Worm (Caenorhabditis elegans) whole organism, young adult: ENCODE data around the gene nhr-202.

Experiments used
- B0019.2 ChIP-seq: fragments of 200-800 bp; sonication (Bioruptor generic); conservative IDR thresholded peaks from 2 replicates; pipeline ENCODE4 v1.3.6; 2022; ENCODE audit warnings: missing genetic modification reagents, missing genetic modification characterization, missing compliant biosample characterization
- D2030.7 ChIP-seq: fragments of 200-800 bp; sonication (Bioruptor generic); IDR thresholded peaks from 2 replicates; pipeline ENCODE4 v1.3.6; 2022; ENCODE audit warnings: missing genetic modification reagents, missing genetic modification characterization, missing compliant biosample characterization
- K11D2.4 ChIP-seq: fragments of 200-800 bp; sonication (Bioruptor generic); IDR thresholded peaks from 2 replicates; pipeline ENCODE4 v1.3.6; 2022; ENCODE audit warnings: missing genetic modification reagents, missing genetic modification characterization, missing compliant biosample characterization
- bed-1 ChIP-seq: fragments of 200-800 bp; sonication (Bioruptor generic); IDR thresholded peaks from 2 replicates; pipeline ENCODE4 v1.3.6; 2022; ENCODE audit warnings: missing genetic modification reagents, missing genetic modification characterization, missing compliant biosample characterization
- ceh-40 ChIP-seq: fragments of 200-800 bp; sonication (Bioruptor generic); IDR thresholded peaks from 2 replicates; pipeline ENCODE4 v1.3.6; 2022; ENCODE audit warnings: missing genetic modification characterization, missing compliant biosample characterization
- him-1 ChIP-seq: sonication (generic microtip); optimal IDR thresholded peaks from 2 replicates; lab custom pipeline; 2016; ENCODE audit warnings: missing genotype, missing genetic modification reagents, missing genetic modification characterization, missing compliant biosample characterization
- hrde-1 ChIP-seq: sonication (generic microtip); optimal IDR thresholded peaks from 2 replicates; lab custom pipeline; 2016; ENCODE audit warnings: missing genetic modification characterization, mild to moderate bottlenecking, missing compliant biosample characterization, moderate library complexity, missing genotype, missing genetic modification reagents, borderline replicate concordance
- pbrm-1 ChIP-seq: fragments of 200-800 bp; sonication (Bioruptor generic); IDR thresholded peaks from 2 replicates; pipeline ENCODE4 v1.3.6; 2022; ENCODE audit warnings: missing genetic modification reagents, missing genetic modification characterization, missing compliant biosample characterization
- snpc-4 ChIP-seq, 5 experiments: fragments of 150-350 bp in 1 of 5; sonication (generic microtip) in 4 of 5; optimal IDR thresholded peaks; 2 replicates each; lab custom pipeline; 2014 to 2018; ENCODE audit warnings: missing genetic modification characterization in 5 of 5, missing biosample characterization in 3 of 5, antibody characterized with exemption in 2 of 5, mild to moderate bottlenecking in 2 of 5, missing compliant biosample characterization in 2 of 5, missing genotype in 2 of 5, moderate library complexity in 2 of 5, missing genetic modification reagents in 1 of 5

- TF ChIP-seq pbrm-1 (GFP tag; lab: Robert Waterston, UW) = no peak
- TF ChIP-seq bed-1 (GFP tag; lab: Robert Waterston, UW) = no peak
- no peak for TF ChIP-seq hrde-1 (tag; lab: Kevin White, UChicago)
- TF ChIP-seq B0019.2 (GFP tag; lab: Robert Waterston, UW) = no peak
- TF ChIP-seq snpc-4 (GFP tag; optimal IDR thresholded peaks at IDR 0.05; lab: Kevin White, UChicago) = no peak
- no peak for TF ChIP-seq snpc-4 (tag; optimal IDR thresholded peaks at IDR 0.05; lab: Kevin White, UChicago)
- no peak for TF ChIP-seq him-1 (tag; lab: Kevin White, UChicago)
- TF ChIP-seq K11D2.4 (GFP tag; lab: Robert Waterston, UW) = no peak
- TF ChIP-seq D2030.7 (GFP tag; lab: Robert Waterston, UW) = no peak
- TF ChIP-seq ceh-40 = no peak
Observed at ce11 chrV:462263-462662, at the start of gene nhr-202.
